Fruit fly (Drosophila melanogaster) whole organism, prepupa: Measurements from ENCODE around the gene Nepl7.
A peak's percentile ranks its signal among the peaks of the same experiment; 100 is the strongest.

Experiments used
- Blimp-1 ChIP-seq: fragments of 200-800 bp; sonication (Bioruptor generic); optimal IDR thresholded peaks from 3 replicates; lab custom pipeline; 2017; ENCODE audit warnings: missing biosample characterization, missing genetic modification characterization, mild to moderate bottlenecking, moderate library complexity, missing genetic modification reagents
- CG11762 ChIP-seq: fragments of 200-800 bp; sonication (Bioruptor generic); optimal IDR thresholded peaks from 3 replicates; lab custom pipeline; 2016; ENCODE audit warnings: missing biosample characterization, missing genetic modification characterization; ENCODE audit not compliant: insufficient read depth
- CG11902 ChIP-seq: fragments of 200-800 bp; sonication (Bioruptor generic); optimal IDR thresholded peaks from 3 replicates; lab custom pipeline; 2016; ENCODE audit warnings: missing biosample characterization, missing genetic modification characterization
- CG15336 ChIP-seq: fragments of 200-800 bp; sonication (Bioruptor generic); IDR thresholded peaks from 2 replicates; pipeline ENCODE4 v1.3.6; 2022; ENCODE audit warnings: missing biosample characterization, missing genetic modification characterization
- CG1621 ChIP-seq: fragments of 200-800 bp; sonication (Bioruptor generic); optimal IDR thresholded peaks from 3 replicates; lab custom pipeline; 2018; ENCODE audit warnings: missing biosample characterization, mild to moderate bottlenecking, missing genetic modification characterization
- CG31627 ChIP-seq: fragments of 200-800 bp; sonication (Bioruptor generic); optimal IDR thresholded peaks from 3 replicates; lab custom pipeline; 2016; ENCODE audit warnings: missing biosample characterization, missing genetic modification characterization
- CG32006 ChIP-seq: fragments of 200-800 bp; sonication (Bioruptor generic); optimal IDR thresholded peaks from 3 replicates; lab custom pipeline; 2017; ENCODE audit warnings: missing biosample characterization, mild to moderate bottlenecking, missing genetic modification characterization
- CG3919 ChIP-seq: fragments of 200-800 bp; sonication (Bioruptor generic); optimal IDR thresholded peaks from 3 replicates; lab custom pipeline; 2016; ENCODE audit warnings: missing biosample characterization, missing genetic modification characterization
- CG6276 ChIP-seq: fragments of 200-800 bp; sonication (Bioruptor generic); optimal IDR thresholded peaks from 2 replicates; lab custom pipeline; 2017; ENCODE audit warnings: missing biosample characterization, mild to moderate bottlenecking, missing genetic modification characterization
- CG6792 ChIP-seq: fragments of 200-800 bp; sonication (Bioruptor generic); optimal IDR thresholded peaks from 3 replicates; lab custom pipeline; 2016; ENCODE audit warnings: missing biosample characterization, missing genetic modification characterization
- CG6808 ChIP-seq: fragments of 200-800 bp; sonication (Bioruptor generic); optimal IDR thresholded peaks from 3 replicates; lab custom pipeline; 2017; ENCODE audit warnings: missing biosample characterization, missing genetic modification characterization, mild to moderate bottlenecking, moderate library complexity, missing genetic modification reagents
- CG6854 ChIP-seq: fragments of 200-800 bp; sonication (Bioruptor generic); optimal IDR thresholded peaks from 2 replicates; lab custom pipeline; 2017; ENCODE audit warnings: missing biosample characterization, mild to moderate bottlenecking, missing genetic modification characterization
- CG8119 ChIP-seq: fragments of 200-800 bp; sonication (Bioruptor generic); IDR thresholded peaks from 3 replicates; pipeline ENCODE4 v1.3.6; 2022; ENCODE audit warnings: missing biosample characterization, missing genetic modification characterization
- CG8632 ChIP-seq: fragments of 200-800 bp; sonication (Bioruptor generic); optimal IDR thresholded peaks from 3 replicates; lab custom pipeline; 2016; ENCODE audit warnings: missing biosample characterization, missing genetic modification characterization
- CG9139 ChIP-seq: fragments of 200-800 bp; sonication (Bioruptor generic); optimal IDR thresholded peaks from 3 replicates; lab custom pipeline; 2017; ENCODE audit warnings: missing biosample characterization, mild to moderate bottlenecking, missing genetic modification characterization
- Eip75B ChIP-seq: fragments of 200-800 bp; sonication (Bioruptor generic); optimal IDR thresholded peaks from 3 replicates; lab custom pipeline; 2016; ENCODE audit warnings: missing biosample characterization, missing genetic modification characterization
- Eip93F ChIP-seq: fragments of 200-800 bp; sonication (Bioruptor generic); optimal IDR thresholded peaks from 2 replicates; lab custom pipeline; 2016; ENCODE audit warnings: missing biosample characterization, mild to moderate bottlenecking, missing genetic modification characterization
- Gug ChIP-seq: fragments of 200-800 bp; sonication (Bioruptor generic); IDR thresholded peaks from 2 replicates; pipeline ENCODE4 v1.3.6; 2022; ENCODE audit warnings: missing biosample characterization, missing genetic modification characterization
- Hr39 ChIP-seq: fragments of 200-800 bp; sonication (Bioruptor generic); optimal IDR thresholded peaks from 2 replicates; lab custom pipeline; 2016; ENCODE audit warnings: missing biosample characterization, missing genetic modification characterization
- Lpt ChIP-seq: fragments of 200-800 bp; sonication (Bioruptor generic); optimal IDR thresholded peaks from 3 replicates; lab custom pipeline; 2016; ENCODE audit warnings: missing biosample characterization, missing genetic modification characterization
- Smox ChIP-seq: fragments of 200-800 bp; sonication (Bioruptor generic); optimal IDR thresholded peaks from 3 replicates; lab custom pipeline; 2016; ENCODE audit warnings: missing biosample characterization, missing genetic modification characterization
- Sox14 ChIP-seq: fragments of 200-800 bp; sonication (Bioruptor generic); optimal IDR thresholded peaks from 3 replicates; lab custom pipeline; 2016; ENCODE audit warnings: missing biosample characterization, missing genetic modification characterization
- Sox15 ChIP-seq: fragments of 200-800 bp; sonication (Bioruptor generic); optimal IDR thresholded peaks from 3 replicates; lab custom pipeline; 2016; ENCODE audit warnings: missing biosample characterization, missing genetic modification characterization
- acj6 ChIP-seq: fragments of 200-800 bp; sonication (Bioruptor generic); optimal IDR thresholded peaks from 3 replicates; lab custom pipeline; 2016; ENCODE audit warnings: missing biosample characterization, missing genetic modification characterization
- dac ChIP-seq: fragments of 200-800 bp; sonication (Bioruptor generic); optimal IDR thresholded peaks from 2 replicates; lab custom pipeline; 2017; ENCODE audit warnings: missing biosample characterization, mild to moderate bottlenecking, missing genetic modification characterization
- eg ChIP-seq: fragments of 200-800 bp; sonication (Bioruptor generic); IDR thresholded peaks from 3 replicates; pipeline ENCODE4 v1.3.6; 2022; ENCODE audit warnings: missing biosample characterization, missing genetic modification characterization
- fkh ChIP-seq: fragments of 200-800 bp; sonication (Bioruptor generic); optimal IDR thresholded peaks from 3 replicates; lab custom pipeline; 2017; ENCODE audit warnings: missing biosample characterization, mild to moderate bottlenecking, missing genetic modification characterization, moderate library complexity
- salr ChIP-seq, 2 experiments: fragments of 200-800 bp; sonication (Bioruptor generic); optimal IDR thresholded peaks; 3 replicates each; lab custom pipeline; 2016 to 2018; ENCODE audit warnings: missing biosample characterization in 2 of 2, missing genetic modification characterization in 2 of 2, mild to moderate bottlenecking in 1 of 2
- spab ChIP-seq: fragments of 200-800 bp; sonication (Bioruptor generic); optimal IDR thresholded peaks from 2 replicates; lab custom pipeline; 2017; ENCODE audit warnings: missing biosample characterization, mild to moderate bottlenecking, missing genetic modification characterization, missing genetic modification reagents
- svp ChIP-seq: fragments of 200-800 bp; sonication (Bioruptor generic); peaks from one replicate; lab custom pipeline; 2016; ENCODE audit warnings: missing biosample characterization, missing genetic modification characterization

Gene Nepl7

dm6 chr2L:12700381-12700963 is 31.0 kb upstream of the Nepl7 start, which contains the start of gene CG17036 (continued):
- TF ChIP-seq salr (GFP tag; optimal IDR thresholded peaks at IDR 0.05; lab: Kevin White, UChicago) (no peak), Lpt (GFP tag; lab: Kevin White, UChicago) (no peak), fkh (GFP tag; lab: Kevin White, UChicago) (no peak), Sox15 (GFP tag; lab: Kevin White, UChicago) (no peak), CG1621 (tag; lab: Kevin White, UChicago) (peak; percentile 19), Eip93F (GFP tag; lab: Kevin White, UChicago) (no peak), CG31627 (no peak), Blimp-1 (no peak), CG8119 (peak; percentile 36; the same call in 1 of the 3 replicates), CG9139 (GFP tag; lab: Kevin White, UChicago) (no peak), CG3919 (GFP tag; lab: Kevin White, UChicago) (no peak), svp (GFP tag; lab: Kevin White, UChicago) (no peak), CG6854 (peak; percentile 15), eg (no peak; the same call in 2 of the 3 replicates)

- no peak for TF ChIP-seq CG32006 (GFP tag; lab: Kevin White, UChicago)
- TF ChIP-seq CG11902 (GFP tag; lab: Kevin White, UChicago) = no peak
- no peak for TF ChIP-seq CG15336 (GFP tag; lab: Robert Waterston, UW)
- TF ChIP-seq Hr39 (GFP tag; lab: Kevin White, UChicago) = no peak
- no peak for TF ChIP-seq CG8632 (GFP tag; lab: Kevin White, UChicago)
- no peak for TF ChIP-seq CG11762
- TF ChIP-seq spab = no peak
- no peak for TF ChIP-seq Sox14
- no peak for TF ChIP-seq CG6808 (GFP tag; lab: Kevin White, UChicago)
- no peak for TF ChIP-seq CG6276
- no peak for TF ChIP-seq CG1621 (tag; lab: Kevin White, UChicago)
- no peak for TF ChIP-seq svp (GFP tag; lab: Kevin White, UChicago)
- TF ChIP-seq dac (GFP tag; lab: Kevin White, UChicago) = no peak
- TF ChIP-seq Gug = no peak
These were observed 27.7 kb upstream of the Nepl7 start, which contains the start of gene CG5781 for dm6 chr2L:12697223-12697622. CG5781 (minus strand) TSS chr2L:12697323.

- TF ChIP-seq Gug = no peak
- TF ChIP-seq eg = no peak
- TF ChIP-seq Sox14 = no peak
- TF ChIP-seq CG32006 (GFP tag; lab: Kevin White, UChicago) = no peak
- TF ChIP-seq salr (GFP tag; optimal IDR thresholded peaks at IDR 0.05; lab: Kevin White, UChicago) = no peak
- no peak for TF ChIP-seq Eip75B (GFP tag; lab: Kevin White, UChicago)
- TF ChIP-seq CG6792 (GFP tag; lab: Kevin White, UChicago) = no peak
- TF ChIP-seq fkh (GFP tag; lab: Kevin White, UChicago) = peak; percentile 95
- no peak for TF ChIP-seq CG6808 (GFP tag; lab: Kevin White, UChicago)
These were observed 25.4 kb upstream of the Nepl7 start, which contains the start of the genes IFT43 and PICK1 for dm6 chr2L:12694823-12695420. IFT43 (minus strand) TSS chr2L:12694988. PICK1 (plus strand) TSS chr2L:12695033.

dm6 chr2L:12692343-12693079 is 23.0 kb upstream of the Nepl7 start, which contains the start of the genes CCT4 and CG6153:
CCT4 (minus strand) TSS chr2L:12692934.
CG6153 (plus strand) TSS chr2L:12692993.
- TF ChIP-seq fkh (GFP tag; lab: Kevin White, UChicago) (peak; percentile 93), CG15336 (GFP tag; lab: Robert Waterston, UW) (no peak)
- TF ChIP-seq, all 60 proteins: peak for 1

- TF ChIP-seq acj6 (GFP tag; lab: Kevin White, UChicago) = no peak
- TF ChIP-seq Smox (GFP tag; lab: Kevin White, UChicago) = no peak
- TF ChIP-seq fkh (GFP tag; lab: Kevin White, UChicago) = no peak
- no peak for TF ChIP-seq Sox14
- TF ChIP-seq Blimp-1 = no peak
These were observed 19.8 kb upstream of the Nepl7 start for dm6 chr2L:12689281-12689765.
